Fruit fly (Drosophila melanogaster) whole organism: ENCODE measurements around the gene Lcp65Ac.

Source experiments
- EcR ChIP-seq, 2 experiments: fragments of >200 bp; optimal IDR thresholded peaks; 2 replicates each; lab custom pipeline; 2017; ENCODE audit warnings: missing biosample characterization in 2 of 2, missing genetic modification characterization in 2 of 2, missing genetic modification reagents in 2 of 2
- usp ChIP-seq: fragments of >200 bp; optimal IDR thresholded peaks from 2 replicates; lab custom pipeline; 2017; ENCODE audit warnings: missing biosample characterization, missing genetic modification characterization, mixed read lengths

DNA sequence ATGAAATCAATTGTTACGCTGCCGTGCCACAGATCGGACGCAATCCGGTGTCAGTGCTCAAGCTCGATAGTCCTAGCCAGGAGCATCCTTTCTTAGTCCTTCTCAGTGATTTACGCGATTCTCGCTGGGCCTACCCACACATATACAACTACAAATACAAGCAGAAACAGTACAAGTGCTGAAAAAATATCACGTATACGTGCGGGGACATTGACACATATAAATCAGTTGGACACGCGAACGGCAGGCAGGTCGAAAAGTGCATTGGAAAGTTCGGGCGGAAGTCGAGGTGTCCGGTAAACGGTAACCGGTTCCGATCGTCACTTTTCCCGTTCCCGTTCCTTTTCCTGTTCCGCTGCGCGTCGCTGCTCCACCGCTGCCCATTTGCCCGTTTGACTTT, 33.2 kb upstream of the Lcp65Ac start:
- TF ChIP-seq EcR (GFP tag; optimal IDR thresholded peaks at IDR 0.05; lab: Kevin White, UChicago) (no peak), usp (GFP tag; lab: Kevin White, UChicago) (no peak)
